Fruit fly (Drosophila melanogaster) whole organism, adult: ENCODE results near the gene Ntl.

Experiments used
- CG11617 ChIP-seq: fragments of 200-800 bp; sonication (Bioruptor generic); optimal IDR thresholded peaks from 2 replicates; lab custom pipeline; 2017; ENCODE audit warnings: mild to moderate bottlenecking, missing biosample characterization, missing genetic modification reagents, missing genetic modification characterization
- CG12768 ChIP-seq: fragments of 200-800 bp; sonication (Bioruptor generic); optimal IDR thresholded peaks from 2 replicates; lab custom pipeline; 2017; ENCODE audit warnings: missing biosample characterization, missing genetic modification characterization, mild to moderate bottlenecking, moderate library complexity, missing genetic modification reagents
- CG1620 ChIP-seq: fragments of 200-800 bp; sonication (Bioruptor generic); optimal IDR thresholded peaks from 2 replicates; lab custom pipeline; 2016; ENCODE audit warnings: missing biosample characterization, missing genetic modification characterization
- CG33017 ChIP-seq: fragments of 200-800 bp; sonication (Bioruptor generic); optimal IDR thresholded peaks from 2 replicates; lab custom pipeline; 2018; ENCODE audit warnings: missing biosample characterization, mild to moderate bottlenecking, missing genetic modification characterization, moderate library complexity
- CG5204 ChIP-seq: fragments of 200-800 bp; sonication (Bioruptor generic); optimal IDR thresholded peaks from 2 replicates; lab custom pipeline; 2016; ENCODE audit warnings: missing biosample characterization, missing genetic modification characterization
- CG7045 ChIP-seq: fragments of 200-800 bp; sonication (Bioruptor generic); optimal IDR thresholded peaks from 2 replicates; lab custom pipeline; 2017; ENCODE audit warnings: missing biosample characterization, mild to moderate bottlenecking, missing genetic modification characterization
- CG7101 ChIP-seq: fragments of 200-800 bp; sonication (Bioruptor generic); optimal IDR thresholded peaks from 2 replicates; lab custom pipeline; 2018; ENCODE audit warnings: missing biosample characterization, mild to moderate bottlenecking, missing genetic modification characterization, moderate library complexity
- Clk ChIP-seq: fragments of 200-800 bp; sonication (Bioruptor generic); optimal IDR thresholded peaks from 2 replicates; lab custom pipeline; 2017; ENCODE audit warnings: missing biosample characterization, missing genetic modification characterization
- Hr96 ChIP-seq: fragments of 200-800 bp; sonication (Bioruptor generic); optimal IDR thresholded peaks from 2 replicates; lab custom pipeline; 2016; ENCODE audit warnings: missing biosample characterization, missing genetic modification characterization
- Mnt ChIP-seq: fragments of 200-800 bp; sonication (Bioruptor generic); optimal IDR thresholded peaks from 2 replicates; lab custom pipeline; 2016; ENCODE audit warnings: missing biosample characterization, mild to moderate bottlenecking, missing genetic modification characterization
- bab1 ChIP-seq: fragments of 200-800 bp; sonication (Bioruptor generic); optimal IDR thresholded peaks from 3 replicates; lab custom pipeline; 2019; ENCODE audit warnings: missing biosample characterization, mild to moderate bottlenecking, missing genetic modification characterization, moderate library complexity
- cic ChIP-seq: fragments of 200-800 bp; sonication (Bioruptor generic); optimal IDR thresholded peaks from 2 replicates; lab custom pipeline; 2017; ENCODE audit warnings: missing biosample characterization, mild to moderate bottlenecking, missing genetic modification characterization, moderate library complexity
- cnc ChIP-seq, 2 experiments: fragments of >200 bp; optimal IDR thresholded peaks; 2 replicates each; lab custom pipeline; 2017
- kay ChIP-seq: fragments of 200-800 bp; sonication (Bioruptor generic); peaks from one replicate; lab custom pipeline; 2016; ENCODE audit warnings: missing biosample characterization, missing genetic modification characterization, borderline replicate concordance
- ovo ChIP-seq: fragments of 200-800 bp; sonication (Bioruptor generic); optimal IDR thresholded peaks from 2 replicates; lab custom pipeline; 2016; ENCODE audit warnings: missing biosample characterization, missing genetic modification characterization
- tj ChIP-seq: fragments of 200-800 bp; sonication (Bioruptor generic); optimal IDR thresholded peaks from 3 replicates; lab custom pipeline; 2017; ENCODE audit warnings: missing biosample characterization, mild to moderate bottlenecking, missing genetic modification characterization, moderate library complexity
- toe ChIP-seq: fragments of 200-800 bp; sonication (Bioruptor generic); optimal IDR thresholded peaks from 2 replicates; lab custom pipeline; 2016; ENCODE audit warnings: missing biosample characterization, missing genetic modification characterization

The Ntl gene

dm6 chr2L:7710580-7710979 lies at the start of gene Ntl:
Ntl (plus strand) TSS chr2L:7710880.
- TF ChIP-seq cnc (optimal IDR thresholded peaks at IDR 0.05; lab: Kevin White, UChicago) (no peak), CG1620 (no peak), Clk (GFP tag; lab: Kevin White, UChicago) (no peak), Mnt (GFP tag; lab: Kevin White, UChicago) (no peak), bab1 (GFP tag; lab: Kevin White, UChicago) (no peak), Hr96 (GFP tag; lab: Kevin White, UChicago) (no peak), kay (GFP tag; lab: Kevin White, UChicago) (no peak), tj (no peak), CG7101 (tag; lab: Kevin White, UChicago) (no peak), CG5204 (GFP tag; lab: Kevin White, UChicago) (no peak), CG7045 (no peak)

dm6 chr2L:7665747-7666146 lies 44.9 kb upstream of the Ntl start, which contains the start of gene Myo28B1:
Myo28B1 (plus strand) TSS chr2L:7666047.
- TF ChIP-seq cic (no peak), toe (GFP tag; lab: Kevin White, UChicago) (no peak), Hr96 (GFP tag; lab: Kevin White, UChicago) (no peak)

DNA sequence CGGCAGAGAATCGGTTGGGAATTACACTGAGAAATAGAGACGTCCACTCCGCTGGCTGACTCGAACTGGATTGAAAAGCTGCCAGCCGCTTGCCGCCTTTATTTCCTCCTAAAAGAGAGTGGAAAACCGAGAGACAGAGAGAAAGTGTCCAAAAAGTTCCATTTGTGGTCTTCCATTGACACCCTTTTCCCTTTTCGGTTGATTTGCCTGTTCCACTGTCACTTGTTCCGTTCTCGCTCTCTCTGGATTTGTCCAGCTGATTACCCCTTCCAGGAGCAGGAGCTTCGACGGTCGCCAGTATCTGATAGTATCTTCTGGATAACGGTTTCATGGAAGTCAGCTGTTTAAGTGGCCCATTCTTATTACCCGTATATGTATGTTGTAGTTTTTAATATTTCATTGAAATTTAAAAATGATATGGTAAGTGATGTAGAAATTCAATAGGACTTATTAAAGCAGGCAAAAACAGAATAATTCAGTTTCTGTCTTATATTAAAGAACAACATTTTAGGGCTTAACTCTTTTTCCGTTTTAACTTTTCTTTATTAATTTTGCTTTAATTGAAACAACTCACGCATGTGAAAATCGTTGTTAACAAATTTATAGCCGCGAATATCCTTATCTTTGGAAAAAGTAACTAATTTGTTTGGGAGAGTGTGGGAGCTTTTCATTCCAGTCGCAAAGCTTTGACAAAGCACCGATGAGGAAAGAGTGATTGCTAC lies 35.5 kb upstream of the Ntl start, which contains the start of gene Slob:
Gene Slob (minus strand): TSS at position 51 of the 722 bp plus-strand sequence.
- TF ChIP-seq cnc (optimal IDR thresholded peaks at IDR 0.05; lab: Kevin White, UChicago) (no peak), CG7045 (peak; percentile 22)

DNA sequence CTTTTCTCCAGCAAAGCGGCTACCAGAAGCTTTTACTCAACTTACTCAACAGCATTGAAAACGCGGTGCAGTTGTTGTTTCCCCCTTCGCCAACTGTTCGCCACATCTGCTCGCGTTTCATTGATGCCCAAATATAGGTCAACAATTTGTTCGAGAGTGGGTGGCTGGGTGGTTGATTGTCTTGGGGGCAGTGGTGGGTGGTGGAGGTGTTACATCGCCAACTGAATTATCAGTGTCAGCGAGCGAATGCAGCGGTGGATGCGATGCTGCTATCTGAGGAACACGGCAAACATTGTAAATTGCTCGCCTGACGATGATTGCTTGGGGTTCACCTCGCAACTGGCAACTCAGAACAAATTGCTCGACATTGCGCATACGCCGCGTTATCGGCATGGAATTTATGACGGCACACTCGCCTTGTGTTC lies 34.9 kb upstream of the Ntl start:
- peak; percentile 49 for TF ChIP-seq cic
- no peak for TF ChIP-seq kay (GFP tag; lab: Kevin White, UChicago)

DNA sequence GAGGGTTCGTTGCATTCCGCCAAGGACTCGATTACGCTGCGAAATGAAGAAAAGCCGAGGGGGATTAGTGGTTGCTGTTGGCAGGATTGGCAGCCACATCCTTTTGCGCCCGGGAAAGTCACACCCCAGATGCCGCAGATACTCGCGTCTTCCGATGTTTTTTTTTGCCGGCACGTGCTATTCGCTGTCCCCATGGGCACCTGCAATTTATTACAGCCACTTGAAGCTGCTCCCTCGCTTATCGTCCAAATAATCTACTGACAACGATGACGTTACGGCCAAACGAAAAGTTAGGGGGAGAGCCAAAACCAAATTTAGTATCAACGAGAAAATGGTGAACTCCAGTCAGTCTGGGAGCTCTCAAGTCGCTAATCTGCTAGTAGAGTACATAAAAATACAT lies 33.7 kb upstream of the Ntl start:
- TF ChIP-seq ovo (no peak), cnc (optimal IDR thresholded peaks at IDR 0.05; lab: Kevin White, UChicago) (no peak), kay (GFP tag; lab: Kevin White, UChicago) (no peak), bab1 (GFP tag; lab: Kevin White, UChicago) (no peak), tj (no peak), CG7045 (no peak), cic (no peak)

- peak; percentile 30 for TF ChIP-seq cic
- peak; percentile 47 for TF ChIP-seq Mnt (GFP tag; lab: Kevin White, UChicago)
- no peak for TF ChIP-seq CG12768 (GFP tag; lab: Kevin White, UChicago)
- TF ChIP-seq toe (GFP tag; lab: Kevin White, UChicago): no peak
- peak; percentile 87 for TF ChIP-seq kay (GFP tag; lab: Kevin White, UChicago)
Measured at dm6 chr2L:7678095-7678784, 32.4 kb upstream of the Ntl start.

dm6 chr2L:7680298-7680697 lies 30.4 kb upstream of the Ntl start:
- peak; percentile 12 for TF ChIP-seq kay (GFP tag; lab: Kevin White, UChicago)
- TF ChIP-seq bab1 (GFP tag; lab: Kevin White, UChicago): no peak
- no peak for TF ChIP-seq CG11617 (GFP tag; lab: Kevin White, UChicago)
- no peak for TF ChIP-seq CG12768 (GFP tag; lab: Kevin White, UChicago)

- TF ChIP-seq Hr96 (GFP tag; lab: Kevin White, UChicago) (no peak), CG33017 (peak; percentile 41), cic (peak; percentile 76), kay (GFP tag; lab: Kevin White, UChicago) (peak; percentile 92), toe (GFP tag; lab: Kevin White, UChicago) (no peak), CG12768 (GFP tag; lab: Kevin White, UChicago) (peak; percentile 61), Mnt (GFP tag; lab: Kevin White, UChicago) (peak; percentile 34)
Measured at dm6 chr2L:7685290-7685689, 25.4 kb upstream of the Ntl start.

dm6 chr2L:7690449-7690848 lies 20.2 kb upstream of the Ntl start:
- no peak for TF ChIP-seq CG1620
- no peak for TF ChIP-seq CG12768 (GFP tag; lab: Kevin White, UChicago)
- TF ChIP-seq toe (GFP tag; lab: Kevin White, UChicago): no peak
- TF ChIP-seq cic: no peak
